Fruit fly (Drosophila melanogaster): ENCODE data around the gene CG31709.
A peak's percentile ranks its signal among the peaks of the same experiment; 100 is the strongest.

CG31709 gene

dm6 chr2L:9569588-9570434, 9.6 kb downstream of the CG31709 start (continued):
- peak; percentile 71 for TF ChIP-seq abd-A (tag; optimal IDR thresholded peaks at IDR 0.05)
- peak; percentile 87 for TF ChIP-seq trh (GFP tag; optimal IDR thresholded peaks at IDR 0.05)
- peak; percentile 74 for TF ChIP-seq CG4730 (GFP tag; IDR thresholded peaks at IDR 0.05)
- no peak for TF ChIP-seq ato (GFP tag; IDR thresholded peaks at IDR 0.05; ENCODE audit: partially characterized antibody)
- no peak for TF ChIP-seq CG2129 (GFP tag; IDR thresholded peaks at IDR 0.05; ENCODE audit: partially characterized antibody)
- peak; percentile 95 for TF ChIP-seq az2 (GFP tag; optimal IDR thresholded peaks at IDR 0.05)
- TF ChIP-seq CG7786 (GFP tag; optimal IDR thresholded peaks at IDR 0.05) = peak; percentile 82
- TF ChIP-seq CG7372 (GFP tag; IDR thresholded peaks at IDR 0.05) = peak; percentile 93
- peak; percentile 96 for TF ChIP-seq CG6854 (GFP tag; optimal IDR thresholded peaks at IDR 0.05)
- peak; percentile 71; the same call in 2 of the 3 replicates for TF ChIP-seq ken (GFP tag; IDR thresholded peaks at IDR 0.05)
- peak in 1 of 2 experiments; percentile 89 for TF ChIP-seq Dfd (GFP tag; optimal IDR thresholded peaks at IDR 0.05)
- TF ChIP-seq chn (GFP tag; optimal IDR thresholded peaks at IDR 0.05) = peak; percentile 80
- TF ChIP-seq Gsc (GFP tag; IDR thresholded peaks at IDR 0.05) = peak; percentile 66
- TF ChIP-seq nmo (GFP tag; optimal IDR thresholded peaks at IDR 0.05) = peak; percentile 98
- TF ChIP-seq CG14014 (GFP tag; IDR thresholded peaks at IDR 0.05) = peak; percentile 92
- TF ChIP-seq Vsx1 (GFP tag; optimal IDR thresholded peaks at IDR 0.05) = peak; percentile 93
- TF ChIP-seq CG15601 (tag; optimal IDR thresholded peaks at IDR 0.05) = peak; percentile 89
- peak; percentile 95 for TF ChIP-seq CG4328 (GFP tag; optimal IDR thresholded peaks at IDR 0.05)
- peak; percentile 29 for TF ChIP-seq en (GFP tag; optimal IDR thresholded peaks at IDR 0.05)
- TF ChIP-seq CG14441 (GFP tag; IDR thresholded peaks at IDR 0.05) = peak; percentile 89
- peak in 1 of 3 experiments; percentile 84 for TF ChIP-seq Stat92E (GFP tag; optimal IDR thresholded peaks at IDR 0.05)

DNA sequence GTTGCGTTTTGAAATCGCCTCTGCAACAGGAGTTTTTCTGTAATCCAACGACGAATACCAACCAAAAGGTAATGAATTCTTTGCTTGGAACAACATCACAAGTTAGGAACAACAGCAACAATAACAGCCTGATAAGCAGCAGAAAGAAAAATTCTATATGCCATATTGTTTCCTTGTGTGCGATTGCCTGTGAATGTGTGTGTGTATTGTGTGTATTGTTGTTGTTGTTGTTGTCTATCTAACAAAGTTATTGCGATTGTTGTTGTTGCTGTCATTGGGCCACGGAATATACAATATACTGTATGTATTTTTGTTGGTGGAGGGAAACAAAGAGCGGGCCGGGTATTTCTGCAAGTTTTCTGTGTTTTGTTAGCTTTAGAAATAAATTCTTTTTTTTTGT, 10.3 kb downstream of the CG31709 start:
- peak; percentile 92 for TF ChIP-seq CG4360 (GFP tag; IDR thresholded peaks at IDR 0.05)
- no peak for TF ChIP-seq CG12236 (GFP tag; optimal IDR thresholded peaks at IDR 0.05)

dm6 chr2L:9568360-9569088, 10.9 kb downstream of the CG31709 start, which contains the start of gene brwl:
Gene brwl, plus strand, starts transcription at chr2L:9568890.
- peak; percentile 61; the same call in 1 of the 2 replicates for TF ChIP-seq ato (GFP tag; IDR thresholded peaks at IDR 0.05; ENCODE audit: partially characterized antibody)
- peak; percentile 88 for TF ChIP-seq E2f2 (GFP tag; IDR thresholded peaks at IDR 0.05)
- peak; percentile 98 for TF ChIP-seq CG18764 (GFP tag; optimal IDR thresholded peaks at IDR 0.05)
- peak in 1 of 2 experiments; percentile 98 for TF ChIP-seq Eip74EF (GFP tag; optimal IDR thresholded peaks at IDR 0.05)
- TF ChIP-seq NC2α (GFP tag; optimal IDR thresholded peaks at IDR 0.05) = peak; percentile 96
- TF ChIP-seq Sry-δ (GFP tag; optimal IDR thresholded peaks at IDR 0.05) = peak; percentile 77
- TF ChIP-seq Poxn (GFP tag; IDR thresholded peaks at IDR 0.05) = peak; percentile 92
- TF ChIP-seq CG4328 (GFP tag; optimal IDR thresholded peaks at IDR 0.05) = peak; percentile 99
- TF ChIP-seq CG17802 (tag; optimal IDR thresholded peaks at IDR 0.05) = peak; percentile 87
- TF ChIP-seq Oaz (GFP tag; IDR thresholded peaks at IDR 0.05) = peak; percentile 96
- peak; percentile 99 for TF ChIP-seq CG17361 (GFP tag; IDR thresholded peaks at IDR 0.05)
- TF ChIP-seq CG1233 (GFP tag; optimal IDR thresholded peaks at IDR 0.05) = peak; percentile 99
- peak; percentile 99 for TF ChIP-seq phol (tag; optimal IDR thresholded peaks at IDR 0.05)
- peak; percentile 98 for TF ChIP-seq jing (GFP tag; optimal IDR thresholded peaks at IDR 0.05)
- TF ChIP-seq CG1602 (GFP tag; optimal IDR thresholded peaks at IDR 0.05) = peak; percentile 99
- peak; percentile 98 for TF ChIP-seq CG18619 (GFP tag; optimal IDR thresholded peaks at IDR 0.05)
- TF ChIP-seq cwo (GFP tag; optimal IDR thresholded peaks at IDR 0.05) = peak; percentile 98
- TF ChIP-seq Hr78 (GFP tag; optimal IDR thresholded peaks at IDR 0.05) = peak in 1 of 2 experiments; percentile 95
- peak; percentile 97 for TF ChIP-seq mirr (GFP tag; optimal IDR thresholded peaks at IDR 0.05)
- TF ChIP-seq CG3163 (GFP tag; optimal IDR thresholded peaks at IDR 0.05) = peak; percentile 87
- TF ChIP-seq D19B (GFP tag; optimal IDR thresholded peaks at IDR 0.05) = peak; percentile 93
- peak; percentile 96 for TF ChIP-seq otp (GFP tag; IDR thresholded peaks at IDR 0.05)
- peak; percentile 81 for TF ChIP-seq crol (GFP tag; IDR thresholded peaks at IDR 0.05)

Measured in whole organism, embryonic.